Worm (Caenorhabditis elegans): Measurements from ENCODE around the gene R11E3.2.

- no peak for TF ChIP-seq unc-62 (GFP tag; optimal IDR thresholded peaks at IDR 0.05 in 1 of 2)
- no peak for TF ChIP-seq unc-62 (tag; optimal IDR thresholded peaks at IDR 0.05)
- TF ChIP-seq mep-1 (tag; optimal IDR thresholded peaks at IDR 0.05), result no peak
- TF ChIP-seq Y105C5A.15 (GFP tag; IDR thresholded peaks at IDR 0.05), result no peak
- no peak for TF ChIP-seq ceh-32 (tag; optimal IDR thresholded peaks at IDR 0.05; ENCODE audit: poor library complexity)
- no peak for TF ChIP-seq nhr-6 (tag; optimal IDR thresholded peaks at IDR 0.05)
- TF ChIP-seq lin-39 (tag; optimal IDR thresholded peaks at IDR 0.05), result no peak
- TF ChIP-seq ama-1 (optimal IDR thresholded peaks at IDR 0.05), result no peak
- TF ChIP-seq fkh-10 (GFP tag; optimal IDR thresholded peaks at IDR 0.05), result no peak
- TF ChIP-seq nhr-76 (tag; optimal IDR thresholded peaks at IDR 0.05), result no peak
Measured at ce11 chrIV:4807219-4807618, 35.3 kb downstream of the R11E3.2 start, which contains the start of gene H06H21.11.
